Worm (Caenorhabditis elegans) whole organism, midembryonic: ENCODE data around the gene pgp-6.

ENCODE experiments used
- T22C8.4 ChIP-seq: fragments of 200-800 bp; sonication (Bioruptor generic); IDR thresholded peaks from 2 replicates; pipeline ENCODE4 v1.3.6; 2022; ENCODE audit warnings: missing genetic modification characterization, missing compliant biosample characterization
- cog-1 ChIP-seq: sonication (generic microtip); optimal IDR thresholded peaks from 2 replicates; lab custom pipeline; 2016; ENCODE audit warnings: missing genetic modification characterization, missing compliant biosample characterization
- flt-1 ChIP-seq: fragments of 200-800 bp; sonication (Bioruptor generic); IDR thresholded peaks from 2 replicates; pipeline ENCODE4 v1.3.6; 2022; ENCODE audit warnings: missing genetic modification characterization, missing compliant biosample characterization
- klf-2 ChIP-seq: fragments of 200-800 bp; sonication (Bioruptor generic); conservative IDR thresholded peaks from 2 replicates; pipeline ENCODE4 v1.3.6; 2022; ENCODE audit warnings: missing genetic modification reagents, missing genetic modification characterization, missing compliant biosample characterization
- med-1 ChIP-seq: sonication (generic microtip); optimal IDR thresholded peaks from 2 replicates; lab custom pipeline; 2017; ENCODE audit warnings: missing genetic modification characterization, mild to moderate bottlenecking, missing compliant biosample characterization, antibody characterized with exemption, missing genetic modification reagents; ENCODE audit not compliant: insufficient read depth
- ref-1 ChIP-seq: fragments of 200-800 bp; sonication (Bioruptor generic); conservative IDR thresholded peaks from 2 replicates; pipeline ENCODE4 v1.3.6; 2022; ENCODE audit warnings: missing genetic modification reagents, missing genetic modification characterization, missing compliant biosample characterization
- tab-1 ChIP-seq: fragments of 200-800 bp; sonication (Bioruptor generic); IDR thresholded peaks from 2 replicates; pipeline ENCODE4 v1.3.6; 2022; ENCODE audit warnings: missing genetic modification characterization, missing compliant biosample characterization
- ztf-23 ChIP-seq: fragments of 200-800 bp; sonication (Bioruptor generic); IDR thresholded peaks from 2 replicates; pipeline ENCODE4 v1.3.6; 2022; ENCODE audit warnings: missing genetic modification reagents, missing genetic modification characterization, missing compliant biosample characterization
- ztf-29 ChIP-seq: fragments of 200-800 bp; sonication (Bioruptor generic); IDR thresholded peaks from 2 replicates; pipeline ENCODE4 v1.3.6; 2022; ENCODE audit warnings: missing genetic modification reagents, missing genetic modification characterization, missing compliant biosample characterization

Gene pgp-6

ce11 chrX:10877138-10877743, at the start of gene pgp-6:
TSS of gene pgp-6 (minus strand) at chrX:10877425.
- TF ChIP-seq ref-1 (GFP tag; lab: Robert Waterston, UW): no peak
- no peak for TF ChIP-seq tab-1 (GFP tag; lab: Robert Waterston, UW)
- TF ChIP-seq med-1: no peak
- no peak for TF ChIP-seq ztf-29 (GFP tag; lab: Robert Waterston, UW)
- no peak for TF ChIP-seq ztf-23 (GFP tag; lab: Robert Waterston, UW)
- no peak for TF ChIP-seq cog-1 (tag; lab: Kevin White, UChicago)
- no peak for TF ChIP-seq T22C8.4
- TF ChIP-seq flt-1 (GFP tag; lab: Robert Waterston, UW): no peak
- TF ChIP-seq klf-2 (GFP tag; lab: Robert Waterston, UW): no peak

DNA sequence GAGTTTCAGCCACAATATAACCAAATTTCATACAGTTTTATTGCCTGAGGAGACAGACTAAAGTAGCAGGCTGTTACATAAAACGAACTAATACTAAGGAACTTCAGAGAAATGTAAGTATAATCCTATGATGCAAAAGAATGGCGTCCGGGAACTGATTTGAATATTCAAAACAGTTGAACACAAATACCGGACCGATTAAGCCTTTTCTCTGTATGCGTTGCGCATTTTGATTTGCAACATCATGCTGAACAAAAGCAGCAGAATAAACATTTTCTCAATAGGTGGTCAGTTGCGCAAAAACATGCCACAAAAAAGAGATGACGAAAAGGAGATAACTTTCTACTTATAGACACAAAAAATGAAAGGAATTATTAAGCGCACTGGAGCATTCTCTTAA, 46.8 kb upstream of the pgp-6 start:
- TF ChIP-seq ztf-29 (GFP tag; lab: Robert Waterston, UW) (no peak), med-1 (no peak), tab-1 (GFP tag; lab: Robert Waterston, UW) (no peak), ztf-23 (GFP tag; lab: Robert Waterston, UW) (no peak), ref-1 (GFP tag; lab: Robert Waterston, UW) (no peak), flt-1 (GFP tag; lab: Robert Waterston, UW) (no peak), T22C8.4 (no peak), klf-2 (GFP tag; lab: Robert Waterston, UW) (no peak), cog-1 (tag; lab: Kevin White, UChicago) (no peak)

ce11 chrX:10919613-10920012, 42.4 kb upstream of the pgp-6 start, which contains the start of gene nstp-9:
TSS of gene nstp-9 (minus strand) at chrX:10919713.
- TF ChIP-seq med-1: no peak
- no peak for TF ChIP-seq ztf-23 (GFP tag; lab: Robert Waterston, UW)
- TF ChIP-seq ztf-29 (GFP tag; lab: Robert Waterston, UW): no peak
- no peak for TF ChIP-seq tab-1 (GFP tag; lab: Robert Waterston, UW)
- no peak for TF ChIP-seq cog-1 (tag; lab: Kevin White, UChicago)
- no peak for TF ChIP-seq klf-2 (GFP tag; lab: Robert Waterston, UW)
- no peak for TF ChIP-seq flt-1 (GFP tag; lab: Robert Waterston, UW)
- no peak for TF ChIP-seq T22C8.4
- TF ChIP-seq ref-1 (GFP tag; lab: Robert Waterston, UW): no peak

DNA sequence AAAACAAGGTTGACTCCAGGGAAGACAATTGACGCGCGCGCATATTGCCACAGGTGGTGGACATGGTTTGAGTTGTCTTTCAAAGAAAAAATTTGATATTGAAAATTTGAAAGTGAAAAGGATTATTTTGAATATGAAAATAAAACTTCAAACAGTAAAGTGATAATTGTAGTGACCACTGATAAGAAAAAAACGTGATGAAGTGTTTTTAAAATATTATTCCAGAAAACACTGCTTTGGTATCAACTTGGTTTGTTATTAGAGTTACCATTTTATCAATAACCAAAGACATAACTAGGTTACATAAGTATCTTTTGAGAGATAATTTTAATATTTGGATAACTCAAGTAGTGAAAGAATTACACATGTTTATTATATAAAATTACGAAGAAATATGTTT, 39.0 kb upstream of the pgp-6 start:
- TF ChIP-seq klf-2 (GFP tag; lab: Robert Waterston, UW) (no peak), cog-1 (tag; lab: Kevin White, UChicago) (no peak), tab-1 (GFP tag; lab: Robert Waterston, UW) (no peak), med-1 (no peak), ztf-29 (GFP tag; lab: Robert Waterston, UW) (no peak), T22C8.4 (no peak), ztf-23 (GFP tag; lab: Robert Waterston, UW) (no peak), flt-1 (GFP tag; lab: Robert Waterston, UW) (no peak), ref-1 (GFP tag; lab: Robert Waterston, UW) (no peak)

DNA sequence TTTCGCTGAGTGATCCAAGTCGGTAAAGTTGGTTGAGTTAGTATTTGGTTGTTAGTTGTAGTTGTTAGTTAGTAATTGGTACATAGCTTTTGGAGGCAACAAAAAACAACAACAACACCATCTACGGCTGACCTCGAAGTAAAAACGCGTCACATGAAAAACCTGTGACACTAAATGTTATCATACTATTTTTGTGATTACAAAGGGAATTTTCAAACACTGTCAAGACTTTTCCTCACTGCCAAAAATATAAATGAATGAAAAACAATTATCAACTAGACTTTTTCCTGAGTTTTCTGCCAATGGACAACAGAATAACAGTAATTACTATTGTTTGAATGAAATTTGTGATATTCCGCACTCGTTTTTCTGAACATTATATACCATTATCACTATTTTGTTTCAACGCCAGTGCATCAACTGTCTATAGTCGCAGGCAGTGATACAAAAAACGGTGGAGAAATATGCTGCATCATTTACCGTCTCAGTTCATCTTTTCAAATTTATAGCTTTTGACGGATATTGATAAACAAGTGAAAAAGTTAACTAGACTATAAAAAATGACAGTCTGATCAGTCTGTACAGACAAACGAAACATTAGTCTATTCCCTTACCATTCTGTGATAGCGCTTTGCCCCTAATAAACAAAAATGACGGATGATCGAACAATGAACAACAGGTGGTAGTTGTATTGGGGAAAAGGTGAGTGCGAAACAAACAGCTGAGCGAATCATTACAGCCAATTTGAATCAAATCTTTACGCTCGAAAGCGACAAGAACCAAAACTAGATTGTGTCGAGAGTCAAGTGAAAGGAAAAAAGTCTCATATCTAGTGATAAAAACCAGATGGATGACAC, 37.4 kb upstream of the pgp-6 start:
- TF ChIP-seq ztf-23 (GFP tag; lab: Robert Waterston, UW) (no peak), T22C8.4 (no peak), klf-2 (GFP tag; lab: Robert Waterston, UW) (no peak), med-1 (no peak), cog-1 (tag; lab: Kevin White, UChicago) (no peak), ref-1 (GFP tag; lab: Robert Waterston, UW) (no peak), ztf-29 (GFP tag; lab: Robert Waterston, UW) (no peak), tab-1 (GFP tag; lab: Robert Waterston, UW) (no peak), flt-1 (GFP tag; lab: Robert Waterston, UW) (no peak)

- TF ChIP-seq ztf-29 (GFP tag; lab: Robert Waterston, UW) (no peak), cog-1 (tag; lab: Kevin White, UChicago) (no peak), med-1 (no peak), T22C8.4 (no peak), ztf-23 (GFP tag; lab: Robert Waterston, UW) (no peak)
Observed at ce11 chrX:10913981-10914380, 36.8 kb upstream of the pgp-6 start, which contains the start of gene F47B10.9. TSS of gene F47B10.9 (minus strand) at chrX:10914081.

- TF ChIP-seq tab-1 (GFP tag; lab: Robert Waterston, UW): no peak
- no peak for TF ChIP-seq flt-1 (GFP tag; lab: Robert Waterston, UW)
- TF ChIP-seq T22C8.4: no peak
- TF ChIP-seq cog-1 (tag; lab: Kevin White, UChicago): no peak
- TF ChIP-seq ztf-23 (GFP tag; lab: Robert Waterston, UW): no peak
- no peak for TF ChIP-seq med-1
- TF ChIP-seq ztf-29 (GFP tag; lab: Robert Waterston, UW): no peak
- TF ChIP-seq ref-1 (GFP tag; lab: Robert Waterston, UW): no peak
- TF ChIP-seq klf-2 (GFP tag; lab: Robert Waterston, UW): no peak
Observed at ce11 chrX:10910716-10911115, 33.5 kb upstream of the pgp-6 start, which contains the start of gene F47B10.8. TSS of gene F47B10.8 (minus strand) at chrX:10910816.

- TF ChIP-seq klf-2 (GFP tag; lab: Robert Waterston, UW): no peak
- no peak for TF ChIP-seq med-1
- no peak for TF ChIP-seq flt-1 (GFP tag; lab: Robert Waterston, UW)
Observed at ce11 chrX:10909661-10910060, 32.4 kb upstream of the pgp-6 start.

ce11 chrX:10907418-10907817, 30.2 kb upstream of the pgp-6 start:
- TF ChIP-seq klf-2 (GFP tag; lab: Robert Waterston, UW) (no peak), cog-1 (tag; lab: Kevin White, UChicago) (no peak), med-1 (no peak), ztf-29 (GFP tag; lab: Robert Waterston, UW) (no peak)
